Fruit fly (Drosophila melanogaster) S2 (cell line): ENCODE measurements around the gene Ku80.

Experiments used
- CG8478 ChIP-seq: fragments of >200 bp; optimal IDR thresholded peaks from 2 replicates; lab custom pipeline; 2018
- CTCF ChIP-seq, 2 experiments: fragments of >200 bp; optimal IDR thresholded peaks; 2 replicates each; lab custom pipeline; 2018

Ku80 gene

DNA sequence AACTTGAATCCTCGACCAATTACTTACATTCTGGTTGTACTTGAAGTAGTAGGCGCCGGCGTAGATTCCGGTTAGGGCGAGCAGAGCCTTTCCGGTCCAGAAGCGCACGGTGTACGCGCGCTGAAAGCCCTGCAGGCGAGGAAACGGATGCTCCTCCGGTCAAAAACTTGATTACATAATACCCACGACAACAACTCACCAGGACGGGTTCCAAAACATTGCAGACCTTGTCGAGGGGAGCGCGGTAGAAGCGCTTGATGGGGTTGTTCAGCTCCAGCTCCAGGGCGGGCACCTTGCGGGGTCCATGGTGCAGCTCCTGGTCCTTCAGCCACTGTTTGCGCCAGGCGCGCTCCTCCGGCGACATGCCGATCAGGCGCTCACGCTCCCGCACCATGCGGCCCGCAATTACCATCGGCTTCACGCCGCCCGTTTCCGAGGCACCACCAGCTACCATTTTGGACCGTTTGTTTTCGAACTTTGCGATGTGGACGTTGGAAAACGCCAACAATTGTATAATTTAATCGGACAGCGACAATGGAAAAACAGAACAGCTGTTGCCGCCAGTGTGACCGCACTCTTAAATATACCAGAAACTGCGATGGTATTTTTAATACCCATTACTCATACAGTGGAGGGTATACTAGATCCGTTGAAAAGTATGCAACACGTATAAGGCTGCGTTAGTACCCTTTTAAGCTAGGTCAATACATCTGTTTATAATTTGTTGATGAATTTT lies 20.3 kb downstream of the Ku80 start, which contains the start of gene ND-B17:
Gene ND-B17, minus strand, starts transcription at position 556 of the 736 bp plus-strand sequence.
- TF ChIP-seq CTCF (optimal IDR thresholded peaks at IDR 0.05; lab: Kevin White, UChicago): no peak
- no peak for TF ChIP-seq CG8478 (lab: Kevin White, UChicago)

dm6 chr2L:15749313-15749712 lies 21.6 kb downstream of the Ku80 start:
- TF ChIP-seq CG8478 (lab: Kevin White, UChicago) (no peak), CTCF (optimal IDR thresholded peaks at IDR 0.05; lab: Kevin White, UChicago) (no peak)

dm6 chr2L:15748261-15748553 lies 22.8 kb downstream of the Ku80 start:
- TF ChIP-seq CTCF (optimal IDR thresholded peaks at IDR 0.05; lab: Kevin White, UChicago) (no peak), CG8478 (lab: Kevin White, UChicago) (no peak)

- TF ChIP-seq CG8478 (lab: Kevin White, UChicago) (no peak), CTCF (optimal IDR thresholded peaks at IDR 0.05; lab: Kevin White, UChicago) (peak in 1 of 2 experiments; percentile 23)
Measured at dm6 chr2L:15747394-15748260, 23.3 kb downstream of the Ku80 start, which contains the start of gene CycE. TSS of gene CycE (minus strand) at chr2L:15748150.

DNA sequence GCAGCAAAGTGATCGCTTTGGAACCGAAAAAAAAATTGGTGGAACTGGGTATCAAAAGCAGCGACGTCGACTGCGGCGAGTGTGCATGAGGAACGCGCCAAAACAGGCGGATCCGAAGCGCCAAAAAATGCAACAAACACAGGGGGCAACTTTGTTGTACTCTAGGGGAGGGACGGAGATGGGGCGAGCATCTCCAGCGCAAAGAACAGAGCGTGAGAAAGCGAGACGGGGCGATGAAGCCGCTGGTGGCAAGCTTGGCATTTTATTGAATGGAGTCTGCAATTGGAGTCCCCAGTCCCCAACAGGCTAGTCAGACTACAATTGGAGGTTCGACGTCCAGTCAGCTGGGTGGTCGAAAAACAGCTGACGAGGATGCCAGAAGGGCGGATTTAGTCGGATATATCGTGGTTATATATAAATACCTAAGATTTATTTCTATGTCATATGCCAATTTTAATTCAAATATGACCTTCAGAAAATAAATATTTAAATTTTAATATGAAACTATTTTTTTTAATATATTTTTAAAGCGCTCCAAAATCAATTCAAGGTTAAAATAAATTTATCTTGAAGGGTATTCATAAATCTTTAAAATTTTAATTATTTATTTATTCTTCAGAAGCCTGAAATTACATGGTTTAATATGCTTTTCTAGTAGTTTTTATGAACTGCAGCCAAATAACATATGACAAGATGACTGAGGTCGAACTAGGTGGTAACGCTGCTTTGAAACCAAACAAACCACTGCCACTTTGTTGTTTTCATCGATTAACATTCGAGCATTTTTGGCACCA lies 24.2 kb downstream of the Ku80 start:
- TF ChIP-seq CTCF (optimal IDR thresholded peaks at IDR 0.05; lab: Kevin White, UChicago): no peak

dm6 chr2L:15745989-15746388 lies 25.0 kb downstream of the Ku80 start:
- TF ChIP-seq CTCF (optimal IDR thresholded peaks at IDR 0.05; lab: Kevin White, UChicago) (no peak), CG8478 (lab: Kevin White, UChicago) (no peak)

- no peak for TF ChIP-seq CG8478 (lab: Kevin White, UChicago)
- no peak for TF ChIP-seq CTCF (optimal IDR thresholded peaks at IDR 0.05; lab: Kevin White, UChicago)
Measured at dm6 chr2L:15745036-15745854, 25.7 kb downstream of the Ku80 start.

DNA sequence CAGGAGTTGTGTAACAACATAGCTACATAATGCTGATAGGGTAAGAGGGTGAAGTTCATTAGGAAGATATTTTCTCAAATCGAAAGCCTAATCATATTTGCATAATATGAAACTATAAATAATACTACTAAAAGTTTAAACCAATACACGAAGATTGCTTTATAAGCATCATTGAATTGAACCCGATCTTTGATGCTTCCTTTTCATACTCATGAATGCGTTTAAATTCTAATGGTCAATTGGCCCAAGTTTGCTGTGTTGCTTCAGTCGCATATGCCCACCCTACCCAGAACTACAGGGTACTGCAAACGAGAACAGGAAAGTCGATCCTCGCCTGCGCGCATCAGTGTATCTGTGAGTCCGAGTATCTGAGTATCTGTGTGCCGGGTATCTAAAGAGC lies 27.4 kb downstream of the Ku80 start:
- TF ChIP-seq CG8478 (lab: Kevin White, UChicago) (no peak), CTCF (optimal IDR thresholded peaks at IDR 0.05; lab: Kevin White, UChicago) (no peak)

- TF ChIP-seq CG8478 (lab: Kevin White, UChicago) (no peak), CTCF (optimal IDR thresholded peaks at IDR 0.05; lab: Kevin White, UChicago) (no peak)
Measured at dm6 chr2L:15742976-15743375, 28.0 kb downstream of the Ku80 start.

dm6 chr2L:15741418-15741817 lies 29.5 kb downstream of the Ku80 start:
- TF ChIP-seq CTCF (optimal IDR thresholded peaks at IDR 0.05; lab: Kevin White, UChicago) (no peak), CG8478 (lab: Kevin White, UChicago) (no peak)

DNA sequence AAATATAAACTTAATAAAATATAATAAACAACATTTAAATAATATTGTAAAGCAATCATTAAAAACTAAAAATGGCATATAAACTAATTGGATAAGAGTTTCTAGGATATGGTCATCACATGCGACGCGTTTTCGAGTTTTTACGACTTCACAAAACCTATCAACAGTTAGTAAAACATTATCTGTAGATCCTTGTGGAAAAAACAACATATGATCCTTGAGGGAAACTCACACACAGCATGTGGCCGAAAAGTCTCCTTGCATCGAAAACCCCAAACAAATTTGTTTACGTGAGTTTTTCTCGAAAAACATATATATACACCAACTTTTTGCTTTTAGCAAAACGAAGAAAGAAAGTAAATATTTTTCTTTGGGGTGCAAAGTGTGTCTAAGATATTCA lies 30.0 kb downstream of the Ku80 start:
- TF ChIP-seq CTCF (optimal IDR thresholded peaks at IDR 0.05; lab: Kevin White, UChicago): no peak
- TF ChIP-seq CG8478 (lab: Kevin White, UChicago): no peak

DNA sequence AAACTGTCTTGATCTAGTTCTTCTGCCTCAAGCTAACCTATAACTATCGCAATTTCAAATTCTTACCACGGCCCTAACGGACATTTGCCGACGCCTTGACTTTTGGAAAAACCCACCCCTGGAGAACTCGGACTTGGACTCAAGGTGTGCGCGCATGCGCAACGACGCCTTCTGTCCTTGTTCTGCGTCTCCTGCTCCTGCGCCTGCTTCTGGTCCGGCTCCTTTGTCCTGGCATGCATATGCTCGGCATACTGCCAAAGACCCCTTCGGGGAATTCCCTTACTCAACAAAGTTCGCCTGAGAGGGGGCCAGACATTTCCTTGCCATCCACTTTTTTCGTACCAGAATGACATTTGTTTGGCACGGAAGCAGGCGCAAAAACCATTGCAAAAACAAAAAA lies 35.0 kb downstream of the Ku80 start:
- no peak for TF ChIP-seq CTCF (optimal IDR thresholded peaks at IDR 0.05; lab: Kevin White, UChicago)
- TF ChIP-seq CG8478 (lab: Kevin White, UChicago): no peak

- no peak for TF ChIP-seq CTCF (optimal IDR thresholded peaks at IDR 0.05; lab: Kevin White, UChicago)
- no peak for TF ChIP-seq CG8478 (lab: Kevin White, UChicago)
Measured at dm6 chr2L:15731687-15732086, 39.3 kb downstream of the Ku80 start.
